Fruit fly (Drosophila melanogaster) whole organism, pupa: Measurements from ENCODE around the gene CG18599.
A peak's percentile ranks its signal among the peaks of the same experiment; 100 is the strongest.

Experiments used
- CG10348 ChIP-seq: fragments of 200-800 bp; sonication (Bioruptor generic); IDR thresholded peaks from 2 replicates; pipeline ENCODE4 v1.3.6; 2022; ENCODE audit warnings: missing biosample characterization, missing genetic modification characterization
- CG12605 ChIP-seq: fragments of 200-800 bp; sonication (Bioruptor generic); IDR thresholded peaks from 2 replicates; pipeline ENCODE4 v1.3.6; 2022; ENCODE audit warnings: missing biosample characterization, missing genetic modification characterization
- CG13204 ChIP-seq: fragments of 200-800 bp; sonication (Bioruptor generic); optimal IDR thresholded peaks from 2 replicates; lab custom pipeline; 2018; ENCODE audit warnings: missing biosample characterization, mild to moderate bottlenecking, missing genetic modification characterization, moderate library complexity
- CG14655 ChIP-seq: fragments of 200-800 bp; sonication (Bioruptor generic); optimal IDR thresholded peaks from 3 replicates; lab custom pipeline; 2017; ENCODE audit warnings: mild to moderate bottlenecking, missing biosample characterization, missing genetic modification reagents, missing genetic modification characterization
- CG15710 ChIP-seq: fragments of 200-800 bp; sonication (Bioruptor generic); optimal IDR thresholded peaks from 2 replicates; lab custom pipeline; 2018; ENCODE audit warnings: missing biosample characterization, mild to moderate bottlenecking, missing genetic modification characterization, moderate library complexity
- CG17806 ChIP-seq: fragments of 200-800 bp; sonication (Bioruptor generic); optimal IDR thresholded peaks from 2 replicates; lab custom pipeline; 2018; ENCODE audit warnings: missing biosample characterization, mild to moderate bottlenecking, missing genetic modification characterization, moderate library complexity
- CG32121 ChIP-seq: fragments of 200-800 bp; sonication (Bioruptor generic); IDR thresholded peaks from 2 replicates; pipeline ENCODE4 v1.3.6; 2022; ENCODE audit warnings: missing biosample characterization, missing genetic modification characterization
- CG34367 ChIP-seq: fragments of 200-800 bp; sonication (Bioruptor generic); optimal IDR thresholded peaks from 2 replicates; lab custom pipeline; 2018; ENCODE audit warnings: missing biosample characterization, mild to moderate bottlenecking, missing genetic modification characterization
- CG4496 ChIP-seq: fragments of 200-800 bp; sonication (Bioruptor generic); IDR thresholded peaks from 3 replicates; pipeline ENCODE4 v1.3.6; 2022; ENCODE audit warnings: missing biosample characterization, missing genetic modification characterization
- CG8159 ChIP-seq: fragments of 200-800 bp; sonication (Bioruptor generic); optimal IDR thresholded peaks from 3 replicates; lab custom pipeline; 2018; ENCODE audit warnings: missing biosample characterization, mild to moderate bottlenecking, missing genetic modification characterization, moderate library complexity
- CG8301 ChIP-seq: fragments of 200-800 bp; sonication (Bioruptor generic); optimal IDR thresholded peaks from 2 replicates; lab custom pipeline; 2018; ENCODE audit warnings: missing biosample characterization, mild to moderate bottlenecking, missing genetic modification characterization
- CG9948 ChIP-seq: fragments of 200-800 bp; sonication (Bioruptor generic); optimal IDR thresholded peaks from 2 replicates; lab custom pipeline; 2018; ENCODE audit warnings: missing biosample characterization, mild to moderate bottlenecking, missing genetic modification characterization, moderate library complexity
- D1 ChIP-seq: fragments of 200-800 bp; sonication (Bioruptor generic); optimal IDR thresholded peaks from 2 replicates; lab custom pipeline; 2018; ENCODE audit warnings: missing biosample characterization, mild to moderate bottlenecking, missing genetic modification characterization, moderate library complexity
- EcR ChIP-seq: fragments of 200-800 bp; sonication (Bioruptor generic); optimal IDR thresholded peaks from 3 replicates; lab custom pipeline; 2019; ENCODE audit warnings: missing biosample characterization, missing genetic modification characterization, mild to moderate bottlenecking, moderate library complexity, missing genetic modification reagents
- Ets98B ChIP-seq: fragments of 200-800 bp; sonication (Bioruptor generic); IDR thresholded peaks from 2 replicates; pipeline ENCODE4 v1.3.6; 2022; ENCODE audit warnings: missing biosample characterization, missing genetic modification characterization
- Pif1A ChIP-seq: fragments of 200-800 bp; sonication (Bioruptor generic); optimal IDR thresholded peaks from 3 replicates; lab custom pipeline; 2016; ENCODE audit warnings: missing biosample characterization, missing genetic modification characterization
- Pif1B ChIP-seq: fragments of 200-800 bp; sonication (Bioruptor generic); optimal IDR thresholded peaks from 3 replicates; lab custom pipeline; 2016; ENCODE audit warnings: missing biosample characterization, missing genetic modification characterization
- Snoo ChIP-seq: fragments of 200-800 bp; sonication (Bioruptor generic); optimal IDR thresholded peaks from 3 replicates; lab custom pipeline; 2017; ENCODE audit warnings: missing biosample characterization, mild to moderate bottlenecking, missing genetic modification characterization, inconsistent platforms
- fd96Ca ChIP-seq: fragments of 200-800 bp; sonication (Bioruptor generic); IDR thresholded peaks from 3 replicates; pipeline ENCODE4 v1.3.6; 2022; ENCODE audit warnings: missing biosample characterization, missing genetic modification characterization
- gl ChIP-seq: fragments of 200-800 bp; sonication (Bioruptor generic); optimal IDR thresholded peaks from 2 replicates; lab custom pipeline; 2018; ENCODE audit warnings: missing biosample characterization, mild to moderate bottlenecking, missing genetic modification characterization
- rn ChIP-seq: fragments of 200-800 bp; sonication (Bioruptor generic); IDR thresholded peaks from 2 replicates; pipeline ENCODE4 v1.3.6; 2022; ENCODE audit warnings: missing biosample characterization, missing genetic modification characterization

CG18599 gene

dm6 chr3R:18267489-18267888 lies at the start of gene CG18599:
Gene CG18599, plus strand, starts transcription at chr3R:18267789.
- TF ChIP-seq CG17806 (tag; lab: Kevin White, UChicago) = no peak
- TF ChIP-seq CG10348 = no peak
- TF ChIP-seq gl (tag; lab: Kevin White, UChicago) = no peak
- TF ChIP-seq CG4496 = no peak
- no peak for TF ChIP-seq CG32121 (GFP tag; lab: Robert Waterston, UW)
- no peak for TF ChIP-seq CG15710 (tag; lab: Kevin White, UChicago)
- no peak for TF ChIP-seq Ets98B (GFP tag; lab: Robert Waterston, UW)
- TF ChIP-seq CG34367 (tag; lab: Kevin White, UChicago) = no peak
- no peak for TF ChIP-seq rn (GFP tag; lab: Robert Waterston, UW)
- TF ChIP-seq CG12605 (GFP tag; lab: Robert Waterston, UW) = no peak
- no peak for TF ChIP-seq fd96Ca (GFP tag; lab: Robert Waterston, UW)
- no peak for TF ChIP-seq CG13204
- TF ChIP-seq Snoo (tag; lab: Kevin White, UChicago) = no peak
- TF ChIP-seq Pif1B (GFP tag; lab: Kevin White, UChicago) = no peak
- no peak for TF ChIP-seq Pif1A (GFP tag; lab: Kevin White, UChicago)
- TF ChIP-seq CG8159 (tag; lab: Kevin White, UChicago) = no peak
- TF ChIP-seq EcR (GFP tag; lab: Kevin White, UChicago) = no peak
- TF ChIP-seq CG14655 = no peak
- TF ChIP-seq D1 = no peak
- TF ChIP-seq CG9948 = no peak

DNA sequence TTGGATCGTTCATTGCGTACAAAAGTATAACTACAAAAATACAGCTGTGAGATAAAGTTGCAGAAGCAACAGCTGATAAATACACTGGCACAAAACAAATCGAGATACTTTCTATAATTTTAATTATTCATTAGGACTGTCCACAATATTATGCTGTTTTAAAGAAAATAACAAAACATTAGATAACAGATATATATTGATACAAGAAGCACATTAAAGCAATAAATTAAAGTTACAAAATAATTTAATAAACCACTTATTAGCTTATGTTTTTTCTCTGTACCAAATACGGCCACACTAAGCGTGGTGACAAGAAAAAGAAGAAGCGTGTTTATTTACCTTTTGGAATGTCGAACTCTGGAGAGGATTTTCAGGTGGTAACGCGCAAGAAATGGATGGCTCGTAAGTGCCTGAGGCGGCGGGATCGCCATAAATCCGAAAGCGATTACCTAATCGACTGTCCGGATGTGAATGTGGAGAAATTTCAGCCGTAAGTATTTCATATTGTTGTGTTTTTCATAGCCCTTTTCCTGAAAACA lies 47.3 kb upstream of the CG18599 start, which contains the start of the genes CG7988 and CG7183:
Gene CG7988, plus strand, starts transcription at position 316 of the 539 bp plus-strand sequence.
Gene CG7183, minus strand, starts transcription at position 489 of the 539 bp plus-strand sequence.
- TF ChIP-seq CG34367 (tag; lab: Kevin White, UChicago) (peak; percentile 98), CG12605 (GFP tag; lab: Robert Waterston, UW) (peak; percentile 98), Pif1A (GFP tag; lab: Kevin White, UChicago) (peak; percentile 94), rn (GFP tag; lab: Robert Waterston, UW) (peak; percentile 98), D1 (no peak), CG17806 (tag; lab: Kevin White, UChicago) (peak; percentile 98), CG9948 (peak; percentile 99), CG8301 (tag; lab: Kevin White, UChicago) (peak; percentile 97), Snoo (tag; lab: Kevin White, UChicago) (peak; percentile 98), gl (tag; lab: Kevin White, UChicago) (peak; percentile 91), CG32121 (GFP tag; lab: Robert Waterston, UW) (peak; percentile 98), Pif1B (GFP tag; lab: Kevin White, UChicago) (peak; percentile 90), EcR (GFP tag; lab: Kevin White, UChicago) (no peak), CG13204 (no peak), CG10348 (peak; percentile 93), CG15710 (tag; lab: Kevin White, UChicago) (peak; percentile 99), CG8159 (tag; lab: Kevin White, UChicago) (peak; percentile 99), CG14655 (peak; percentile 96), Ets98B (GFP tag; lab: Robert Waterston, UW) (peak; percentile 96), fd96Ca (GFP tag; lab: Robert Waterston, UW) (no peak), CG4496 (peak; percentile 98)
- TF ChIP-seq, all 21 proteins: peak for 17

dm6 chr3R:18223434-18223833 lies 44.2 kb upstream of the CG18599 start, which contains the start of the genes mTerf5 and Non3:
Gene mTerf5, minus strand, starts transcription at chr3R:18223682.
Gene Non3, plus strand, starts transcription at chr3R:18223722.
- TF ChIP-seq CG9948 (peak; percentile 5), Pif1B (GFP tag; lab: Kevin White, UChicago) (no peak), rn (GFP tag; lab: Robert Waterston, UW) (no peak), CG34367 (tag; lab: Kevin White, UChicago) (no peak), CG32121 (GFP tag; lab: Robert Waterston, UW) (0 out of 2 replicates have a peak, but pooled peaks have one; percentile 35), gl (tag; lab: Kevin White, UChicago) (no peak), fd96Ca (GFP tag; lab: Robert Waterston, UW) (peak; percentile 61; the same call in 2 of the 3 replicates), CG15710 (tag; lab: Kevin White, UChicago) (peak; percentile 49), CG8301 (tag; lab: Kevin White, UChicago) (no peak), CG8159 (tag; lab: Kevin White, UChicago) (peak; percentile 42), Snoo (tag; lab: Kevin White, UChicago) (peak; percentile 33), CG14655 (no peak), CG17806 (tag; lab: Kevin White, UChicago) (peak; percentile 37), EcR (GFP tag; lab: Kevin White, UChicago) (peak; percentile 86), CG10348 (no peak), CG12605 (GFP tag; lab: Robert Waterston, UW) (peak; percentile 25; the same call in 1 of the 2 replicates), Ets98B (GFP tag; lab: Robert Waterston, UW) (peak; percentile 32; the same call in 1 of the 2 replicates)

DNA sequence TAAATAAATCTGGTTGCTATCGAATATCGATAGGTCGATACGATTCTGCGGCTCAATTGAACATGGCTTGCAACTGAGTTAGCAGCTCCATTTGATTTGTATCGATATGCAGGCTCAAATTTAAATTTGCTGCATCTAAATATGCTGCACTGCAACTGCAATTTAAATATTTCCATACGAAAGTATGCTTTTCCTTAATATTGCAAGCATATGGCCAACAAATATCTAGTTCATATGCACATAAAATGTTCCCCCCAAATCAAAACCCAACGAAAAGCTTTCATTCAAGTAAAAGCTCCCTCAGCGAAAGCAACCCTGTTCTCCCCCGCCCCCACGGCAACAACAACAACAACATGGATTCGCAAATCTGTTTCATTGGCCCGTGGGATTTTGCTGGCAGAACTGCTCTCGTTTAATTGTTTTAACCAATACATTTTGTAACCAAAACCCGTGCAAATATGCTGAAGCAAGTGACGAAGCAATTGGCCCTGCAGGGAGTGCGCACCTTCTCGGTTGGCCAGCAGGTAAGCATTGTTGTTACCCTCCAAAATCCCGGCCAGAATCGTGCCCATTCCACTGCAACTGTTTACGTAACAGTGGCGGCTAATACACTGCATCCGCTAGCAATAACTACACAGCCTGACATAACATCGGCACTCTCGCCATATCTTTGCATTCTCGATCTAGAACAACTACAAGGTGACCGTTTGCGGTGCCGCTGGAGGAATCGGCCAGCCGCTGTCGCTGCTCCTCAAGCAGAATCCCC lies 41.4 kb upstream of the CG18599 start, which contains the start of the genes CG7168 and Mdh2:
Gene CG7168, minus strand, starts transcription at position 40 of the 766 bp plus-strand sequence.
Gene Mdh2, plus strand, starts transcription at position 354 of the 766 bp plus-strand sequence.
- TF ChIP-seq EcR (GFP tag; lab: Kevin White, UChicago) = peak; percentile 6
- no peak for TF ChIP-seq Snoo (tag; lab: Kevin White, UChicago)
- TF ChIP-seq, all 21 proteins: peak for 1

DNA sequence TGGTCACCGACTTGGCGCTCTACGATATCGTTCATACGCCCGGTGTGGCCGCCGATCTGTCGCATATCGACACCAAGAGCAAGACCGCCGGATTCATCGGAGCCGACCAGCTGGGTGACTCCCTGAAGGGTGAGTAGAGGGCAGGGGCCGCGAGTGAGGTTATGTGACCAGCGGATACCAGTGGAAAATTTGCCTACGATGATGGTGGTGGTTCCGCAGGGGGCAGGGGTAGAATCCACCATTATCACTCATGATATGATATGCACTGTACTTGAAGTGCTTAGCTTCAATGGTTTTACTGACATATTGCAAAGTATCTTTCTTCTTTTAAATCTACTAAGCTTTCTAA lies 40.8 kb upstream of the CG18599 start:
- TF ChIP-seq Ets98B (GFP tag; lab: Robert Waterston, UW) = no peak
- peak; percentile 73 for TF ChIP-seq EcR (GFP tag; lab: Kevin White, UChicago)
- 0 out of 2 replicates have a peak, but pooled peaks have one; percentile 25 for TF ChIP-seq CG32121 (GFP tag; lab: Robert Waterston, UW)
- TF ChIP-seq CG12605 (GFP tag; lab: Robert Waterston, UW) = no peak
- TF ChIP-seq CG17806 (tag; lab: Kevin White, UChicago) = no peak
- no peak for TF ChIP-seq CG13204
- no peak for TF ChIP-seq CG15710 (tag; lab: Kevin White, UChicago)
- no peak for TF ChIP-seq Snoo (tag; lab: Kevin White, UChicago)
- peak; percentile 24; the same call in 2 of the 3 replicates for TF ChIP-seq CG4496
- TF ChIP-seq gl (tag; lab: Kevin White, UChicago) = no peak
- TF ChIP-seq CG10348 = no peak
- TF ChIP-seq Pif1B (GFP tag; lab: Kevin White, UChicago) = no peak
- TF ChIP-seq CG9948 = no peak
- no peak for TF ChIP-seq CG8301 (tag; lab: Kevin White, UChicago)
- no peak for TF ChIP-seq CG34367 (tag; lab: Kevin White, UChicago)
- no peak for TF ChIP-seq Pif1A (GFP tag; lab: Kevin White, UChicago)
